Fruit fly (Drosophila melanogaster) S2 (cell line): Measurements from ENCODE around the gene rudhira.

Experiments
- CG8478 ChIP-seq: fragments of >200 bp; optimal IDR thresholded peaks from 2 replicates; lab custom pipeline; 2018
- CTCF ChIP-seq, 2 experiments: fragments of >200 bp; optimal IDR thresholded peaks; 2 replicates each; lab custom pipeline; 2018

DNA sequence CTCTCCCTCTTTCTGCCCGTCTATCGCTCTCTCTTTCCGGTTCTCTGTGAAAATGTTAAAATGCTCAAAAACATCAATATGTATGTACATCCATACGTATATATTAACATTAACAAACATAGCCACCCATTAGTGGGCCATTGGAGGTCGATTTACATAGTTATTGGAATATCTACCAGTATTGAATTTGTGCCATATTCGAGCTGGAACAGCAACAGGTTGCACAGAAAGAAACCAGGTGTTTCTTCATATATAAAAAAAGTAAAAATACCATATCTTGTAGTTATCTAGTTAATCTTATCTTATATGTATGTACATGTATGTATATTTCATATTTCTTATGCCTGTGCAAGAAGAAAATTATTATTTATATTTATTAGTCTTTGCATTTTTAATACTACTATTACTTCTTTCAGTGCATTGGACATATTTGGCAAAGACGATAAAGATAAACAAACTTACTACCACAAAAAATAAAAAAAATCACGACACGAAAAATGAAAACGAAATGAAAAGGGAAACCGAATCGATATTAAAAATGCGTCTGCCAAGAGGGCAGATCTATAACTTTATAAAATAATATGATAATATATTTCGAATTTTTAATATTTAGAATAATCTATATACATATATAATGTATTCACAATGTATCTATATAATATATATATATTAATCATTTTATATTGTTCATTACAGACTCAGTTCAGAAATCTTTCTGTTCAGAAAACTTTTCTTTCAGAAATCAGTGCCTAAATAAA, 32.0 kb downstream of the rudhira start:
- no peak for TF ChIP-seq CG8478
- TF ChIP-seq CTCF (optimal IDR thresholded peaks at IDR 0.05; lab: Kevin White, UChicago): no peak
